Fruit fly (Drosophila melanogaster) Kc167 (cell line): ENCODE results near the gene CG12237.

Experiments used
- Myc ChIP-seq: fragments of >200 bp; optimal IDR thresholded peaks from 2 replicates; lab custom pipeline; 2017; ENCODE audit warnings: missing external identifiers
- ttk ChIP-seq: sonication (Bioruptor generic); optimal IDR thresholded peaks from 2 replicates; lab custom pipeline; 2017; ENCODE audit warnings: missing external identifiers

- TF ChIP-seq ttk (lab: Kevin White, UChicago) (no peak), Myc (lab: Kevin White, UChicago) (no peak)
Measured at dm6 chrX:19606971-19607370, 35.7 kb downstream of the CG12237 start.
